Fruit fly (Drosophila melanogaster) whole organism, wandering third instar larva: ENCODE results near the gene CG4025.
A peak's percentile ranks its signal among the peaks of the same experiment; 100 is the strongest.

Source experiments
- Abd-B ChIP-seq: fragments of >200 bp; optimal IDR thresholded peaks from 2 replicates; lab custom pipeline; 2017; ENCODE audit warnings: missing biosample characterization, missing genetic modification characterization
- CG32264 ChIP-seq: fragments of 200-800 bp; sonication (Bioruptor generic); optimal IDR thresholded peaks from 2 replicates; lab custom pipeline; 2016; ENCODE audit warnings: missing biosample characterization, missing genetic modification characterization
- CG9705 ChIP-seq: fragments of 200-800 bp; sonication (Bioruptor generic); optimal IDR thresholded peaks from 2 replicates; lab custom pipeline; 2018; ENCODE audit warnings: missing biosample characterization, mild to moderate bottlenecking, missing genetic modification characterization
- CrebA ChIP-seq: fragments of 200-800 bp; sonication (Bioruptor generic); optimal IDR thresholded peaks from 2 replicates; lab custom pipeline; 2016; ENCODE audit warnings: missing biosample characterization, mild to moderate bottlenecking, missing genetic modification characterization, borderline replicate concordance
- Dfd ChIP-seq: fragments of >200 bp; optimal IDR thresholded peaks from 2 replicates; lab custom pipeline; 2017; ENCODE audit warnings: missing biosample characterization, missing genetic modification characterization
- Dif ChIP-seq: fragments of 200-275, 200-300 bp; sonication (Bioruptor generic); optimal IDR thresholded peaks from 2 replicates; lab custom pipeline; 2018; ENCODE audit warnings: missing biosample characterization, missing genetic modification characterization; ENCODE audit not compliant: partially characterized antibody
- GATAd ChIP-seq: sonication (Bioruptor generic); optimal IDR thresholded peaks from 2 replicates; lab custom pipeline; 2016; ENCODE audit warnings: missing biosample characterization, missing genetic modification characterization
- HLH106 ChIP-seq: fragments of 200-800 bp; optimal IDR thresholded peaks from 3 replicates; lab custom pipeline; 2019; ENCODE audit warnings: missing biosample characterization, mild to moderate bottlenecking, missing genetic modification characterization, moderate library complexity
- Hnf4 ChIP-seq: fragments of 200-800 bp; sonication (Bioruptor generic); optimal IDR thresholded peaks from 2 replicates; lab custom pipeline; 2016; ENCODE audit warnings: missing biosample characterization, mild to moderate bottlenecking, missing genetic modification characterization
- Hr78 ChIP-seq: fragments of >200 bp; optimal IDR thresholded peaks from 2 replicates; lab custom pipeline; 2017; ENCODE audit warnings: missing biosample characterization, missing genetic modification characterization
- Hr83 ChIP-seq: fragments of 200-300 bp; sonication (Bioruptor generic); optimal IDR thresholded peaks from 2 replicates; lab custom pipeline; 2016; ENCODE audit warnings: missing biosample characterization, mild to moderate bottlenecking, missing genetic modification characterization, moderate library complexity; ENCODE audit not compliant: poor library complexity, severe bottlenecking
- Jra ChIP-seq: sonication (Bioruptor generic); optimal IDR thresholded peaks from 2 replicates; lab custom pipeline; 2016; ENCODE audit warnings: missing biosample characterization, missing genetic modification characterization
- Mio ChIP-seq: sonication (Bioruptor generic); optimal IDR thresholded peaks from 2 replicates; lab custom pipeline; 2016; ENCODE audit warnings: missing biosample characterization, missing genetic modification characterization
- Myc ChIP-seq: fragments of >200 bp; optimal IDR thresholded peaks from 2 replicates; lab custom pipeline; 2017
- N ChIP-seq: fragments of >200 bp; optimal IDR thresholded peaks from 2 replicates; lab custom pipeline; 2018; ENCODE audit warnings: missing biosample characterization, missing external identifiers, missing genetic modification characterization
- OdsH ChIP-seq: fragments of 200-800 bp; sonication (Bioruptor generic); optimal IDR thresholded peaks from 2 replicates; lab custom pipeline; 2016; ENCODE audit warnings: missing biosample characterization, mild to moderate bottlenecking, missing genetic modification characterization
- Rel ChIP-seq, 2 experiments: fragments of 200-800 bp; sonication (Bioruptor generic) in 1 of 2; optimal IDR thresholded peaks; 2 replicates in 1 of 2; 3 replicates in 1 of 2; lab custom pipeline; 2016 to 2019; ENCODE audit warnings: mild to moderate bottlenecking in 2 of 2, missing biosample characterization in 2 of 2, missing genetic modification characterization in 2 of 2, moderate library complexity in 1 of 2
- Sp1 ChIP-seq: fragments of 200-800 bp; sonication (Bioruptor generic); optimal IDR thresholded peaks from 3 replicates; lab custom pipeline; 2019; ENCODE audit warnings: missing biosample characterization, mild to moderate bottlenecking, missing genetic modification characterization, moderate library complexity
- Vsx2 ChIP-seq: fragments of 200-300, 225-300 bp; sonication (Bioruptor generic); optimal IDR thresholded peaks from 2 replicates; lab custom pipeline; 2018; ENCODE audit warnings: missing biosample characterization, missing genetic modification characterization; ENCODE audit not compliant: partially characterized antibody
- br ChIP-seq: fragments of 200-800 bp; sonication (Bioruptor generic); optimal IDR thresholded peaks from 2 replicates; lab custom pipeline; 2016; ENCODE audit warnings: missing biosample characterization, missing genetic modification characterization
- brk ChIP-seq: fragments of 200-800 bp; sonication (Bioruptor generic); optimal IDR thresholded peaks from 2 replicates; lab custom pipeline; 2016; ENCODE audit warnings: missing biosample characterization, mild to moderate bottlenecking, missing genetic modification characterization
- dl ChIP-seq, 2 experiments: fragments of 175-275, 200-275 bp in 1 of 2; fragments of 200-275 bp in 1 of 2; sonication (Bioruptor generic); optimal IDR thresholded peaks; lab custom pipeline; 2018; ENCODE audit warnings: mild to moderate bottlenecking in 2 of 2, missing biosample characterization in 2 of 2, missing genetic modification characterization in 2 of 2, moderate library complexity in 2 of 2; ENCODE audit not compliant: partially characterized antibody in 2 of 2, insufficient read depth in 1 of 2
- dmrt93B ChIP-seq: fragments of 200-800 bp; sonication (Bioruptor generic); optimal IDR thresholded peaks from 2 replicates; lab custom pipeline; 2018; ENCODE audit warnings: missing biosample characterization, mild to moderate bottlenecking, missing genetic modification characterization
- dsf ChIP-seq: sonication (Bioruptor generic); optimal IDR thresholded peaks from 2 replicates; lab custom pipeline; 2016; ENCODE audit warnings: missing biosample characterization, missing genetic modification characterization, borderline replicate concordance
- ey ChIP-seq: fragments of 200-800 bp; sonication (Bioruptor generic); optimal IDR thresholded peaks from 2 replicates; lab custom pipeline; 2016; ENCODE audit warnings: missing biosample characterization, missing genetic modification characterization
- foxo ChIP-seq, 2 experiments: fragments of 200-800 bp; sonication (Bioruptor generic); optimal IDR thresholded peaks; 2 replicates in 1 of 2; 3 replicates in 1 of 2; lab custom pipeline; 2016 to 2017; ENCODE audit warnings: missing biosample characterization in 2 of 2, missing genetic modification characterization in 2 of 2
- fru ChIP-seq: fragments of 200-800 bp; sonication (Bioruptor generic); optimal IDR thresholded peaks from 3 replicates; lab custom pipeline; 2016; ENCODE audit warnings: missing biosample characterization, mild to moderate bottlenecking, missing genetic modification characterization
- h ChIP-seq: fragments of 200-800 bp; sonication (Bioruptor generic); optimal IDR thresholded peaks from 3 replicates; lab custom pipeline; 2016; ENCODE audit warnings: missing biosample characterization, mild to moderate bottlenecking, missing genetic modification characterization
- jim ChIP-seq: fragments of 175-275, 200-325 bp; sonication (Bioruptor generic); optimal IDR thresholded peaks from 2 replicates; lab custom pipeline; 2016; ENCODE audit warnings: missing biosample characterization, mild to moderate bottlenecking, missing genetic modification characterization
- lola ChIP-seq: fragments of >200 bp; optimal IDR thresholded peaks from 2 replicates; lab custom pipeline; 2017; ENCODE audit warnings: missing biosample characterization, missing genetic modification characterization
- pan ChIP-seq: fragments of >200 bp; optimal IDR thresholded peaks from 2 replicates; lab custom pipeline; 2017
- psq ChIP-seq: fragments of 200-800 bp; sonication (Bioruptor generic); optimal IDR thresholded peaks from 3 replicates; lab custom pipeline; 2017; ENCODE audit warnings: missing biosample characterization, mild to moderate bottlenecking, missing genetic modification characterization, moderate library complexity
- rgr ChIP-seq: fragments of 200-800 bp; sonication (Bioruptor generic); optimal IDR thresholded peaks from 3 replicates; lab custom pipeline; 2016; ENCODE audit warnings: missing biosample characterization, mild to moderate bottlenecking, missing genetic modification characterization
- sage ChIP-seq: fragments of 200-800 bp; sonication (Bioruptor generic); optimal IDR thresholded peaks from 2 replicates; lab custom pipeline; 2016; ENCODE audit warnings: missing biosample characterization, mild to moderate bottlenecking, missing genetic modification characterization
- sv ChIP-seq: fragments of 200-800 bp; sonication (Bioruptor generic); optimal IDR thresholded peaks from 3 replicates; lab custom pipeline; 2016; ENCODE audit warnings: missing biosample characterization, missing genetic modification characterization
- tai ChIP-seq: sonication (Bioruptor generic); optimal IDR thresholded peaks from 2 replicates; lab custom pipeline; 2016; ENCODE audit warnings: missing biosample characterization, missing genetic modification characterization
- usp ChIP-seq: fragments of >200 bp; optimal IDR thresholded peaks from 2 replicates; lab custom pipeline; 2017; ENCODE audit warnings: missing biosample characterization, missing genetic modification characterization
- woc ChIP-seq: sonication (Bioruptor generic); optimal IDR thresholded peaks from 2 replicates; lab custom pipeline; 2016; ENCODE audit warnings: missing biosample characterization, mild to moderate bottlenecking, missing genetic modification characterization

The CG4025 gene

dm6 chrX:2106367-2106766 is 29.6 kb downstream of the CG4025 start:
- no peak for TF ChIP-seq Hr78
- no peak for TF ChIP-seq Vsx2 (GFP tag; lab: Kevin White, UChicago)
- TF ChIP-seq, all 38 proteins: peak for 0

- TF ChIP-seq br: no peak
- TF ChIP-seq dmrt93B (GFP tag; lab: Kevin White, UChicago): no peak
- no peak for TF ChIP-seq psq (GFP tag; lab: Kevin White, UChicago)
These were observed 31.1 kb downstream of the CG4025 start for dm6 chrX:2107782-2108409.

DNA sequence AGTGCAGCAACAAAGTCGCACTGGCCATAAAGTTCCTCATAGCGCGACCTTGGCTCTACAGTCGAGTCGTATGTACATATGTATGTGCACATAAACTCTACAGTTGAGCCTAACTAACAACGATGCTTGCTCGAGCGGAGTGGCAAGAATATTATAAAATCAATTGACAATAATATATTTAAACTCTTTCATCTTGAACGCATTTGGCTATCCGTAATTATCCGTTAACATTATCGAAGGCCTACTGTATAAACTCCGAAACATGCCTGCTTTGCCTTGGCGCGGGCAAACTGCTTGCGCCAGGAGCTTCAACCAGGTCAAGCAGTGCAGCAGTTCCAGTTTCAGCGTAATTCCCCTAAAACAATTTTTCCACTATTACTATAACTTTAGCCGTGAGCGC is 31.9 kb downstream of the CG4025 start:
- no peak for TF ChIP-seq Myc (lab: Kevin White, UChicago)
- TF ChIP-seq brk (GFP tag; lab: Kevin White, UChicago): no peak

dm6 chrX:2112660-2113059 is 35.9 kb downstream of the CG4025 start:
- TF ChIP-seq sv (GFP tag; lab: Kevin White, UChicago): no peak
- TF ChIP-seq fru: no peak
- TF ChIP-seq Myc (lab: Kevin White, UChicago): peak; percentile 74

DNA sequence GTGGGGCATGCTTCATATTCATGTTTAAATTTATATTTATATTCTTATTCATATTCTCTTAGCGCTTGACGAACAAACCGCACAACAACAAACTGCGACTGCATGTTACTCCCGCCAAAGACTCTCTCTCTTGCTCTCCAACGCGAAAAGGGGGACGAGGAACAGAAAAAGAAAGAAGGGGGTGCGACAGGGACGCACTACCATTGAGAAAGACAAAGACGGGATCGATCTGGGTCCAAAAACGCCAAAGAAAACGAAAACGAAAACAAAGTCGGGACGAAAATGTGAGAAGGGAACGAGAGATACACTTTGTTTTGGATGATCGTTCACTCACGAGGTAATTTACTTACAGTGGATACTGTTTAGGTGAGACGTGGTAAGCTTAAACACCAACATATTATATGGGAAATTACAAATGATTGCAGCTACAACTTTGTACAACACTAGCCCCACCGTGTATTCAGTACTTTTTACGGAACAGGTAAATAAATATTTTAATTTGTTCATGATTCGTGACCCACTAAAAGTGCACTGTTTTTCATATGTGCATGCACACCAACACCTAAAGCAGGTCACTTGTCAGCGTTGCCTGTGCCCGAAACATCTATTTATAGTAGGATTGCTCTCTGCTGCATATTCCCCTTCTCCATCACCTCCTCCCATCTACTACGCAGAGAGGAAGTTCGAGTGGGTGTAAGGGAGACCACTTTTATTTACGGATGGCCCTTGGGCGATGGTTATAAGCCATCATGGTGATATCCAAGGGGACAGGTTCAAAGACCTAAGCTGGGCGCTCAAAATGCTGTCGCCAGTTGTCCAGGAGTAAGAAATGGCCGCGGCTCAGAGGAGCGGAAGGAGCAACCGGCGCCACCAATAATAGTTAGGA is 45.2 kb downstream of the CG4025 start:
- TF ChIP-seq foxo (GFP tag; optimal IDR thresholded peaks at IDR 0.05; lab: Kevin White, UChicago): peak in 1 of 2 experiments; percentile 79
- TF ChIP-seq sv (GFP tag; lab: Kevin White, UChicago): no peak
- no peak for TF ChIP-seq dsf
- no peak for TF ChIP-seq Mio (GFP tag; lab: Kevin White, UChicago)
- peak; percentile 1 for TF ChIP-seq CG9705 (GFP tag; lab: Kevin White, UChicago)
- peak; percentile 77 for TF ChIP-seq woc (GFP tag; lab: Kevin White, UChicago)
- TF ChIP-seq ey (GFP tag; lab: Kevin White, UChicago): peak; percentile 71
- no peak for TF ChIP-seq Dfd
- TF ChIP-seq brk (GFP tag; lab: Kevin White, UChicago): peak; percentile 61
- TF ChIP-seq GATAd (GFP tag; lab: Kevin White, UChicago): no peak
- TF ChIP-seq lola (GFP tag; lab: Kevin White, UChicago): no peak
- no peak for TF ChIP-seq sage
- TF ChIP-seq Hr83 (GFP tag; lab: Kevin White, UChicago): no peak
- peak; percentile 64 for TF ChIP-seq HLH106
- TF ChIP-seq CrebA (GFP tag; lab: Kevin White, UChicago): no peak
- TF ChIP-seq Dif (GFP tag; lab: Kevin White, UChicago): peak; percentile 56
- TF ChIP-seq fru: peak; percentile 85
- TF ChIP-seq br: peak; percentile 62
- TF ChIP-seq Sp1 (GFP tag; lab: Kevin White, UChicago): peak; percentile 39
- TF ChIP-seq N (GFP tag; lab: Kevin White, UChicago): no peak
- TF ChIP-seq jim (GFP tag; lab: Kevin White, UChicago): no peak
- TF ChIP-seq Hr78: no peak
- TF ChIP-seq tai (GFP tag; lab: Kevin White, UChicago): no peak
- TF ChIP-seq Hnf4: peak; percentile 59
- no peak for TF ChIP-seq dmrt93B (GFP tag; lab: Kevin White, UChicago)
- no peak for TF ChIP-seq usp (GFP tag; lab: Kevin White, UChicago)
- peak; percentile 76 for TF ChIP-seq h (GFP tag; lab: Kevin White, UChicago)
- TF ChIP-seq OdsH (GFP tag; lab: Kevin White, UChicago): peak; percentile 67
- TF ChIP-seq dl (GFP tag; optimal IDR thresholded peaks at IDR 0.05; lab: Kevin White, UChicago; ENCODE audit: insufficient read depth in 1 of 2, partially characterized antibody in 2 of 2): no peak
- TF ChIP-seq rgr (GFP tag; lab: Kevin White, UChicago): peak; percentile 72
- no peak for TF ChIP-seq CG32264
- no peak for TF ChIP-seq pan (lab: Kevin White, UChicago)
- TF ChIP-seq psq (GFP tag; lab: Kevin White, UChicago): peak; percentile 97
- no peak for TF ChIP-seq Rel (GFP tag; optimal IDR thresholded peaks at IDR 0.05; lab: Kevin White, UChicago)
- peak; percentile 45 for TF ChIP-seq Rel (tag; optimal IDR thresholded peaks at IDR 0.05; lab: Kevin White, UChicago)
- peak; percentile 2 for TF ChIP-seq Jra (GFP tag; lab: Kevin White, UChicago)
- TF ChIP-seq Myc (lab: Kevin White, UChicago): no peak
- TF ChIP-seq Vsx2 (GFP tag; lab: Kevin White, UChicago): peak; percentile 2
- TF ChIP-seq Abd-B (GFP tag; lab: Kevin White, UChicago): no peak
